Fruit fly (Drosophila melanogaster) whole organism, embryonic: ENCODE measurements around the gene CG13096.

Experiments
- ATbp ChIP-seq: fragments of 200-800 bp; sonication (Bioruptor generic); optimal IDR thresholded peaks from 2 replicates; lab custom pipeline; 2017; ENCODE audit warnings: missing biosample characterization, mild to moderate bottlenecking, missing genetic modification characterization, missing genetic modification reagents
- Atf3 ChIP-seq: fragments of 200-800 bp; sonication (Bioruptor generic); optimal IDR thresholded peaks from 3 replicates; lab custom pipeline; 2016; ENCODE audit warnings: missing biosample characterization, missing genetic modification characterization
- Bgb ChIP-seq: fragments of 200-800 bp; sonication (Bioruptor generic); IDR thresholded peaks from 2 replicates; pipeline ENCODE4 v1.3.6; 2022; ENCODE audit warnings: missing biosample characterization, missing genetic modification characterization; ENCODE audit not compliant: partially characterized antibody
- Blimp-1 ChIP-seq: fragments of 200-800 bp; sonication (Bioruptor generic); optimal IDR thresholded peaks from 3 replicates; lab custom pipeline; 2018; ENCODE audit warnings: missing biosample characterization, missing genetic modification characterization, mild to moderate bottlenecking, moderate library complexity, missing genetic modification reagents
- CG10209 ChIP-seq: fragments of 200-800 bp; sonication (Bioruptor generic); optimal IDR thresholded peaks from 3 replicates; lab custom pipeline; 2017; ENCODE audit warnings: missing biosample characterization, mild to moderate bottlenecking, missing genetic modification characterization, missing genetic modification reagents
- CG10979 ChIP-seq: fragments of 200-800 bp; sonication (Bioruptor generic); optimal IDR thresholded peaks from 2 replicates; lab custom pipeline; 2018; ENCODE audit warnings: missing biosample characterization, mild to moderate bottlenecking, missing genetic modification characterization, moderate library complexity
- CG11398 ChIP-seq: fragments of 200-800 bp; sonication (Bioruptor generic); optimal IDR thresholded peaks from 2 replicates; lab custom pipeline; 2016; ENCODE audit warnings: missing biosample characterization, missing genetic modification characterization
- CG11456 ChIP-seq: fragments of 200-800 bp; sonication (Bioruptor generic); IDR thresholded peaks from 3 replicates; pipeline ENCODE4 v1.3.6; 2022; ENCODE audit warnings: missing biosample characterization, missing genetic modification characterization
- CG11504 ChIP-seq: fragments of 200-800 bp; sonication (Bioruptor generic); optimal IDR thresholded peaks from 3 replicates; lab custom pipeline; 2019; ENCODE audit warnings: missing biosample characterization, mild to moderate bottlenecking, missing genetic modification characterization, moderate library complexity
- CG12071 ChIP-seq: fragments of 200-800 bp; sonication (Bioruptor generic); optimal IDR thresholded peaks from 3 replicates; lab custom pipeline; 2018; ENCODE audit warnings: missing biosample characterization, mild to moderate bottlenecking, missing genetic modification characterization
- CG12219 ChIP-seq: fragments of 200-800 bp; sonication (Bioruptor generic); optimal IDR thresholded peaks from 3 replicates; lab custom pipeline; 2018; ENCODE audit warnings: missing biosample characterization, mild to moderate bottlenecking, missing genetic modification characterization
- CG13123 ChIP-seq: fragments of 200-800 bp; sonication (Bioruptor generic); optimal IDR thresholded peaks from 2 replicates; lab custom pipeline; 2016; ENCODE audit warnings: missing biosample characterization, missing genetic modification characterization
- CG1529 ChIP-seq: fragments of 200-800 bp; sonication (Bioruptor generic); optimal IDR thresholded peaks from 3 replicates; lab custom pipeline; 2018; ENCODE audit warnings: missing biosample characterization, missing genetic modification characterization
- CG17829 ChIP-seq: fragments of 200-800 bp; optimal IDR thresholded peaks from 2 replicates; lab custom pipeline; 2019; ENCODE audit warnings: missing biosample characterization, mild to moderate bottlenecking, missing genetic modification characterization, moderate library complexity
- CG2889 ChIP-seq: fragments of 200-800 bp; sonication (Bioruptor generic); IDR thresholded peaks from 3 replicates; pipeline ENCODE4 v1.3.6; 2022; ENCODE audit warnings: missing biosample characterization, missing genetic modification characterization
- CG3163 ChIP-seq: fragments of 200-800 bp; sonication (Bioruptor generic); optimal IDR thresholded peaks from 3 replicates; lab custom pipeline; 2016; ENCODE audit warnings: missing biosample characterization, missing genetic modification characterization
- CG33213 ChIP-seq: fragments of 200-800 bp; sonication (Bioruptor generic); optimal IDR thresholded peaks from 3 replicates; lab custom pipeline; 2016; ENCODE audit warnings: missing biosample characterization, missing genetic modification characterization
- CG34224 ChIP-seq: fragments of 200-800 bp; sonication (Bioruptor generic); IDR thresholded peaks from 3 replicates; pipeline ENCODE4 v1.3.6; 2022; ENCODE audit warnings: missing biosample characterization, missing genetic modification characterization; ENCODE audit not compliant: partially characterized antibody
- CG6254 ChIP-seq: fragments of 200-800 bp; sonication (Bioruptor generic); optimal IDR thresholded peaks from 3 replicates; lab custom pipeline; 2017; ENCODE audit warnings: mild to moderate bottlenecking, missing biosample characterization, missing genetic modification reagents, missing genetic modification characterization
- CG7786 ChIP-seq: fragments of 200-800 bp; sonication (Bioruptor generic); optimal IDR thresholded peaks from 2 replicates; lab custom pipeline; 2016; ENCODE audit warnings: missing biosample characterization, missing genetic modification characterization
- CG7928 ChIP-seq: fragments of 200-800 bp; sonication (Bioruptor generic); optimal IDR thresholded peaks from 2 replicates; lab custom pipeline; 2017; ENCODE audit warnings: missing biosample characterization, mild to moderate bottlenecking, missing genetic modification characterization
- CG8924 ChIP-seq: fragments of 200-800 bp; optimal IDR thresholded peaks from 3 replicates; lab custom pipeline; 2019; ENCODE audit warnings: missing biosample characterization, mild to moderate bottlenecking, missing genetic modification characterization, moderate library complexity
- CHES-1-like ChIP-seq: fragments of 200-800 bp; sonication (Bioruptor generic); optimal IDR thresholded peaks from 2 replicates; lab custom pipeline; 2016; ENCODE audit warnings: missing biosample characterization, missing genetic modification characterization
- Elba2 ChIP-seq: fragments of 200-800 bp; sonication (Bioruptor generic); optimal IDR thresholded peaks from 3 replicates; lab custom pipeline; 2016; ENCODE audit warnings: missing biosample characterization, missing genetic modification characterization
- Kr ChIP-seq: fragments of 200-800 bp; sonication (Bioruptor generic); optimal IDR thresholded peaks from 2 replicates; lab custom pipeline; 2017; ENCODE audit warnings: missing biosample characterization, mild to moderate bottlenecking, missing genetic modification characterization
- MESR4 ChIP-seq: fragments of 200-800 bp; sonication (Bioruptor generic); optimal IDR thresholded peaks from 2 replicates; lab custom pipeline; 2018; ENCODE audit warnings: missing biosample characterization, mild to moderate bottlenecking, missing genetic modification characterization, moderate library complexity
- Max ChIP-seq: fragments of 200-800 bp; sonication (Bioruptor generic); optimal IDR thresholded peaks from 2 replicates; lab custom pipeline; 2016; ENCODE audit warnings: missing biosample characterization, mild to moderate bottlenecking, missing genetic modification characterization
- NC2α ChIP-seq: fragments of 200-800 bp; sonication (Bioruptor generic); optimal IDR thresholded peaks from 2 replicates; lab custom pipeline; 2016; ENCODE audit warnings: missing biosample characterization, missing genetic modification characterization
- Pdp1 ChIP-seq, 2 experiments: fragments of 200-800 bp; sonication (Bioruptor generic); optimal IDR thresholded peaks; 3 replicates each; lab custom pipeline; 2016; ENCODE audit warnings: missing biosample characterization in 2 of 2, missing genetic modification characterization in 2 of 2, mild to moderate bottlenecking in 1 of 2, moderate library complexity in 1 of 2
- Six4 ChIP-seq: fragments of 200-800 bp; sonication (Bioruptor generic); optimal IDR thresholded peaks from 2 replicates; lab custom pipeline; 2016; ENCODE audit warnings: missing biosample characterization, missing genetic modification characterization
- Sry-β ChIP-seq: fragments of 200-800 bp; sonication (Bioruptor generic); optimal IDR thresholded peaks from 2 replicates; lab custom pipeline; 2018; ENCODE audit warnings: missing biosample characterization, mild to moderate bottlenecking, missing genetic modification characterization, moderate library complexity
- abd-A ChIP-seq: fragments of 200-800 bp; sonication (Bioruptor generic); optimal IDR thresholded peaks from 3 replicates; lab custom pipeline; 2019; ENCODE audit warnings: missing biosample characterization, mild to moderate bottlenecking, missing genetic modification characterization, moderate library complexity
- ap ChIP-seq: fragments of 200-800 bp; sonication (Bioruptor generic); IDR thresholded peaks from 2 replicates; pipeline ENCODE4 v1.3.6; 2022; ENCODE audit warnings: missing biosample characterization, missing genetic modification characterization
- bcd ChIP-seq: fragments of 200-800 bp; sonication (Bioruptor generic); optimal IDR thresholded peaks from 2 replicates; lab custom pipeline; 2017; ENCODE audit warnings: missing biosample characterization, mild to moderate bottlenecking, missing genetic modification characterization
- br ChIP-seq: fragments of >200 bp; optimal IDR thresholded peaks from 2 replicates; lab custom pipeline; 2017
- cato ChIP-seq: fragments of 200-800 bp; sonication (Bioruptor generic); optimal IDR thresholded peaks from 2 replicates; lab custom pipeline; 2016; ENCODE audit warnings: missing biosample characterization, missing genetic modification characterization, borderline replicate concordance
- da ChIP-seq: fragments of 200-800 bp; sonication (Bioruptor generic); optimal IDR thresholded peaks from 2 replicates; lab custom pipeline; 2016; ENCODE audit warnings: missing biosample characterization, missing genetic modification characterization
- fu2 ChIP-seq: fragments of 200-800 bp; sonication (Bioruptor generic); optimal IDR thresholded peaks from 2 replicates; lab custom pipeline; 2016; ENCODE audit warnings: missing biosample characterization, missing genetic modification characterization
- gcm2 ChIP-seq: fragments of 200-800 bp; sonication (Bioruptor generic); optimal IDR thresholded peaks from 2 replicates; lab custom pipeline; 2016; ENCODE audit warnings: missing biosample characterization, missing genetic modification characterization
- gfzf ChIP-seq: fragments of 200-800 bp; sonication (Bioruptor generic); optimal IDR thresholded peaks from 2 replicates; lab custom pipeline; 2016; ENCODE audit warnings: missing biosample characterization, mild to moderate bottlenecking, missing genetic modification characterization, moderate library complexity
- jigr1 ChIP-seq: fragments of 200-800 bp; sonication (Bioruptor generic); IDR thresholded peaks from 3 replicates; pipeline ENCODE4 v1.3.6; 2022; ENCODE audit warnings: missing biosample characterization, missing genetic modification characterization
- oc ChIP-seq: fragments of 200-800 bp; sonication (Bioruptor generic); optimal IDR thresholded peaks from 2 replicates; lab custom pipeline; 2018; ENCODE audit warnings: missing biosample characterization, mild to moderate bottlenecking, missing genetic modification characterization, moderate library complexity
- pros ChIP-seq: fragments of 200-800 bp; sonication (Bioruptor generic); optimal IDR thresholded peaks from 3 replicates; lab custom pipeline; 2019; ENCODE audit warnings: missing biosample characterization, mild to moderate bottlenecking, missing genetic modification characterization, moderate library complexity
- sc ChIP-seq, 3 experiments: fragments of >200 bp in 2 of 3; fragments of 200-800 bp in 1 of 3; sonication (Bioruptor generic) in 1 of 3; optimal IDR thresholded peaks; 2 replicates in 2 of 3; 3 replicates in 1 of 3; lab custom pipeline; 2017; ENCODE audit warnings: mild to moderate bottlenecking in 1 of 3, missing biosample characterization in 1 of 3, missing genetic modification characterization in 1 of 3, missing genetic modification reagents in 1 of 3
- sd ChIP-seq: fragments of 200-800 bp; sonication (Bioruptor generic); optimal IDR thresholded peaks from 3 replicates; lab custom pipeline; 2018; ENCODE audit warnings: missing biosample characterization, mild to moderate bottlenecking, missing genetic modification characterization, moderate library complexity
- sob ChIP-seq: fragments of 200-800 bp; sonication (Bioruptor generic); IDR thresholded peaks from 2 replicates; pipeline ENCODE4 v1.3.6; 2022; ENCODE audit warnings: missing biosample characterization, missing genetic modification characterization
- stc ChIP-seq: fragments of 200-800 bp; sonication (Bioruptor generic); IDR thresholded peaks from 2 replicates; pipeline ENCODE4 v1.3.6; 2022; ENCODE audit warnings: missing biosample characterization, missing genetic modification characterization
- toy ChIP-seq: fragments of 200-800 bp; sonication (Bioruptor generic); IDR thresholded peaks from 2 replicates; pipeline ENCODE4 v1.3.6; 2022; ENCODE audit warnings: missing biosample characterization, missing genetic modification characterization
- vfl ChIP-seq: fragments of 200-800 bp; sonication (Bioruptor generic); optimal IDR thresholded peaks from 2 replicates; lab custom pipeline; 2016; ENCODE audit warnings: missing biosample characterization, missing genetic modification characterization
- zen2 ChIP-seq: fragments of 200-800 bp; sonication (Bioruptor generic); IDR thresholded peaks from 3 replicates; pipeline ENCODE4 v1.3.6; 2022; ENCODE audit warnings: missing biosample characterization, missing genetic modification characterization; ENCODE audit not compliant: partially characterized antibody
- zf30C ChIP-seq: fragments of 200-800 bp; sonication (Bioruptor generic); optimal IDR thresholded peaks from 3 replicates; lab custom pipeline; 2018; ENCODE audit warnings: missing biosample characterization, mild to moderate bottlenecking, missing genetic modification characterization

Gene CG13096

dm6 chr2L:8528318-8528717 lies 16.7 kb upstream of the CG13096 start, which contains the start of the genes lmgA and lmgB (continued):
- TF ChIP-seq CG10209 (GFP tag; lab: Kevin White, UChicago) = no peak
- TF ChIP-seq br (lab: Kevin White, UChicago) = no peak
- TF ChIP-seq da (GFP tag; lab: Kevin White, UChicago) = no peak
- no peak for TF ChIP-seq stc (GFP tag; lab: Robert Waterston, UW)
- no peak for TF ChIP-seq Atf3
- TF ChIP-seq CG6254 (GFP tag; lab: Kevin White, UChicago) = no peak
- peak; percentile 15 for TF ChIP-seq CG33213 (GFP tag; lab: Kevin White, UChicago)
- TF ChIP-seq zen2 = peak; percentile 76
- no peak for TF ChIP-seq gcm2 (GFP tag; lab: Kevin White, UChicago)
- TF ChIP-seq CG7786 (GFP tag; lab: Kevin White, UChicago) = no peak
- TF ChIP-seq fu2 (GFP tag; lab: Kevin White, UChicago) = no peak
- TF ChIP-seq CG13123 (GFP tag; lab: Kevin White, UChicago) = peak; percentile 33
- no peak for TF ChIP-seq ATbp (GFP tag; lab: Kevin White, UChicago)
- TF ChIP-seq CG2889 (GFP tag; lab: Robert Waterston, UW) = no peak
- TF ChIP-seq CHES-1-like = no peak
- TF ChIP-seq jigr1 (GFP tag; lab: Robert Waterston, UW) = no peak
- TF ChIP-seq Elba2 (GFP tag; lab: Kevin White, UChicago) = no peak
- no peak for TF ChIP-seq ap (GFP tag; lab: Robert Waterston, UW)
- peak; percentile 31 for TF ChIP-seq Blimp-1 (GFP tag; lab: Kevin White, UChicago)
- TF ChIP-seq cato (GFP tag; lab: Kevin White, UChicago) = no peak
- peak; percentile 86 for TF ChIP-seq Bgb (GFP tag; lab: Robert Waterston, UW)
- TF ChIP-seq CG34224 (GFP tag; lab: Robert Waterston, UW) = peak; percentile 75
- TF ChIP-seq sd (tag; lab: Kevin White, UChicago) = no peak
- TF ChIP-seq CG17829 = peak; percentile 64
- TF ChIP-seq gfzf = no peak
- no peak for TF ChIP-seq abd-A
- TF ChIP-seq CG11398 = no peak
- TF ChIP-seq sob (GFP tag; lab: Robert Waterston, UW) = peak; percentile 47; the same call in 1 of the 2 replicates
- peak; percentile 16; the same call in 1 of the 3 replicates for TF ChIP-seq CG11456 (GFP tag; lab: Robert Waterston, UW)
- peak; percentile 95 for TF ChIP-seq MESR4
- TF ChIP-seq CG1529 (GFP tag; lab: Kevin White, UChicago) = no peak
- no peak for TF ChIP-seq toy (GFP tag; lab: Robert Waterston, UW)
- TF ChIP-seq CG12219 (GFP tag; lab: Kevin White, UChicago) = no peak
- peak; percentile 31 for TF ChIP-seq oc (tag; lab: Kevin White, UChicago)
- no peak for TF ChIP-seq Sry-β
- TF ChIP-seq zf30C = no peak
- TF ChIP-seq Max = peak; percentile 44
- TF ChIP-seq pros (GFP tag; lab: Kevin White, UChicago) = no peak
- peak; percentile 14 for TF ChIP-seq Six4 (GFP tag; lab: Kevin White, UChicago)
- no peak for TF ChIP-seq CG7928
- TF ChIP-seq CG3163 (GFP tag; lab: Kevin White, UChicago) = no peak
- TF ChIP-seq Kr (GFP tag; lab: Kevin White, UChicago) = no peak
- peak; percentile 57 for TF ChIP-seq vfl (GFP tag; lab: Kevin White, UChicago)
- TF ChIP-seq CG11504 (tag; lab: Kevin White, UChicago) = no peak
- TF ChIP-seq CG12071 (GFP tag; lab: Kevin White, UChicago) = no peak
- TF ChIP-seq NC2α = no peak
- TF ChIP-seq Pdp1 (GFP tag; optimal IDR thresholded peaks at IDR 0.05; lab: Kevin White, UChicago) = peak in 1 of 2 experiments; percentile 29
- TF ChIP-seq sc (optimal IDR thresholded peaks at IDR 0.05; lab: Kevin White, UChicago) = no peak
- TF ChIP-seq sc (GFP tag; optimal IDR thresholded peaks at IDR 0.05; lab: Kevin White, UChicago) = no peak
- TF ChIP-seq CG10979 (tag; lab: Kevin White, UChicago) = no peak
- peak; percentile 58 for TF ChIP-seq bcd (GFP tag; lab: Kevin White, UChicago)
- no peak for TF ChIP-seq CG8924 (tag; lab: Kevin White, UChicago)
